Worm (Caenorhabditis elegans) whole organism, mixed stage, embryonic: ENCODE measurements around the gene Y75B8A.10.

Experiments
- hlh-1 ChIP-seq: fragments of 150-350 bp; optimal IDR thresholded peaks from 2 replicates; lab custom pipeline; 2014; ENCODE audit warnings: missing biosample characterization, missing genetic modification reagents, missing genetic modification characterization
- mep-1 ChIP-seq: fragments of 150-350 bp; optimal IDR thresholded peaks from 2 replicates; lab custom pipeline; 2017; ENCODE audit warnings: missing biosample characterization, missing genetic modification reagents, missing genetic modification characterization, inconsistent platforms
- nhr-28 ChIP-seq: fragments of 150-350 bp; optimal IDR thresholded peaks from 2 replicates; lab custom pipeline; 2014; ENCODE audit warnings: missing biosample characterization, missing genetic modification characterization
- pha-4 ChIP-seq: fragments of 150-350 bp; optimal IDR thresholded peaks from 2 replicates; lab custom pipeline; 2018; ENCODE audit warnings: missing biosample characterization, missing genetic modification reagents, missing genetic modification characterization
- sptf-1 ChIP-seq: sonication (generic microtip); optimal IDR thresholded peaks from 2 replicates; lab custom pipeline; 2017; ENCODE audit warnings: mild to moderate bottlenecking, missing genetic modification characterization, moderate library complexity, missing compliant biosample characterization
- unc-39 ChIP-seq: fragments of 150-350 bp; optimal IDR thresholded peaks from 2 replicates; lab custom pipeline; 2014; ENCODE audit warnings: missing biosample characterization, missing genetic modification characterization
- unc-62 ChIP-seq: fragments of 150-350 bp; optimal IDR thresholded peaks from 2 replicates; lab custom pipeline; 2014; ENCODE audit warnings: missing biosample characterization, missing genetic modification reagents, missing genetic modification characterization

ce11 chrIII:12133121-12133520, 49.7 kb downstream of the Y75B8A.10 start:
- TF ChIP-seq pha-4 (tag; lab: Kevin White, UChicago) (no peak), unc-39 (no peak), unc-62 (GFP tag; lab: Kevin White, UChicago) (no peak), sptf-1 (tag; lab: Kevin White, UChicago) (no peak), mep-1 (no peak), hlh-1 (tag; lab: Kevin White, UChicago) (no peak), nhr-28 (no peak)
